Fruit fly (Drosophila melanogaster): Measurements from ENCODE around the gene mrt.

Gene mrt

dm6 chr3R:27263434-27264215, 18.8 kb downstream of the mrt start, which contains the start of gene woc (continued):
- TF ChIP-seq pan (optimal IDR thresholded peaks at IDR 0.05), result no peak
- TF ChIP-seq pan (GFP tag; optimal IDR thresholded peaks at IDR 0.05 in 1 of 2, IDR thresholded peaks at IDR 0.05 in 1 of 2), result no peak
- peak; percentile 83 for TF ChIP-seq Opbp (GFP tag; IDR thresholded peaks at IDR 0.05; ENCODE audit: partially characterized antibody)
- TF ChIP-seq Aef1 (GFP tag; IDR thresholded peaks at IDR 0.05), result peak; percentile 57; the same call in 2 of the 3 replicates
- TF ChIP-seq klu (GFP tag; IDR thresholded peaks at IDR 0.05), result no peak
- peak; percentile 95 for TF ChIP-seq Dref (GFP tag; IDR thresholded peaks at IDR 0.05)
- TF ChIP-seq toy (GFP tag; IDR thresholded peaks at IDR 0.05), result no peak
- TF ChIP-seq croc (GFP tag; conservative IDR thresholded peaks at IDR 0.05), result no peak
- TF ChIP-seq ftz-f1 (GFP tag; optimal IDR thresholded peaks at IDR 0.05), result no peak
- TF ChIP-seq sens-2 (GFP tag; IDR thresholded peaks at IDR 0.05), result no peak
- peak; percentile 59; the same call in 1 of the 3 replicates for TF ChIP-seq sr (GFP tag; IDR thresholded peaks at IDR 0.05)
- TF ChIP-seq CG18619 (GFP tag; optimal IDR thresholded peaks at IDR 0.05), result peak; percentile 61
- peak; percentile 65 for TF ChIP-seq CG13775 (GFP tag; optimal IDR thresholded peaks at IDR 0.05)
- peak; percentile 46 for TF ChIP-seq repo (GFP tag; optimal IDR thresholded peaks at IDR 0.05)
- peak; percentile 46 for TF ChIP-seq Bdp1 (GFP tag; optimal IDR thresholded peaks at IDR 0.05)
- no peak for TF ChIP-seq Mes4 (GFP tag; optimal IDR thresholded peaks at IDR 0.05)
- TF ChIP-seq Vsx1 (GFP tag; optimal IDR thresholded peaks at IDR 0.05), result no peak
- TF ChIP-seq CG17802 (tag; optimal IDR thresholded peaks at IDR 0.05), result no peak
- no peak for TF ChIP-seq wor (GFP tag; IDR thresholded peaks at IDR 0.05)
- peak; percentile 86 for TF ChIP-seq Sin3A (optimal IDR thresholded peaks at IDR 0.05)
- no peak for TF ChIP-seq corto (GFP tag; optimal IDR thresholded peaks at IDR 0.05)
- no peak for TF ChIP-seq wek (GFP tag; optimal IDR thresholded peaks at IDR 0.05)
- TF ChIP-seq Six4 (GFP tag; optimal IDR thresholded peaks at IDR 0.05), result no peak
- TF ChIP-seq so (GFP tag; IDR thresholded peaks at IDR 0.05), result peak; percentile 28; the same call in 1 of the 3 replicates
- TF ChIP-seq stc (GFP tag; IDR thresholded peaks at IDR 0.05), result peak; percentile 51; the same call in 1 of the 2 replicates
- no peak for TF ChIP-seq schlank (tag; optimal IDR thresholded peaks at IDR 0.05)
- TF ChIP-seq CG1832 (GFP tag; optimal IDR thresholded peaks at IDR 0.05), result no peak
- TF ChIP-seq CG1603 (tag; optimal IDR thresholded peaks at IDR 0.05), result peak; percentile 81
- peak; percentile 54; the same call in 1 of the 2 replicates for TF ChIP-seq seq (GFP tag; IDR thresholded peaks at IDR 0.05)
- 0 out of 2 replicates have a peak, but pooled peaks have one; percentile 15 for TF ChIP-seq CG14441 (GFP tag; IDR thresholded peaks at IDR 0.05)
- TF ChIP-seq nau (GFP tag; optimal IDR thresholded peaks at IDR 0.05), result no peak
- peak; percentile 34 for TF ChIP-seq Atf-2 (GFP tag; optimal IDR thresholded peaks at IDR 0.05)
- peak; percentile 73 for TF ChIP-seq Myb (GFP tag; optimal IDR thresholded peaks at IDR 0.05)
- TF ChIP-seq zen2 (GFP tag; IDR thresholded peaks at IDR 0.05; ENCODE audit: partially characterized antibody), result peak; percentile 95
- TF ChIP-seq CG11247 (GFP tag; IDR thresholded peaks at IDR 0.05), result 0 out of 2 replicates have a peak, but pooled peaks have one; percentile 9
- peak; percentile 37 for TF ChIP-seq CG6765 (GFP tag; optimal IDR thresholded peaks at IDR 0.05)
- peak in 1 of 2 experiments; percentile 52 for TF ChIP-seq eve (GFP tag; optimal IDR thresholded peaks at IDR 0.05)
- TF ChIP-seq CG15696 (tag; optimal IDR thresholded peaks at IDR 0.05), result no peak
- no peak for TF ChIP-seq CG4328 (GFP tag; optimal IDR thresholded peaks at IDR 0.05)
- no peak; the same call in 2 of the 3 replicates for TF ChIP-seq otp (GFP tag; IDR thresholded peaks at IDR 0.05)
- no peak for TF ChIP-seq psq (GFP tag; optimal IDR thresholded peaks at IDR 0.05)
- TF ChIP-seq fd64A (GFP tag; optimal IDR thresholded peaks at IDR 0.05), result no peak
- TF ChIP-seq CG12659 (GFP tag; optimal IDR thresholded peaks at IDR 0.05), result peak; percentile 78
- 0 out of 2 replicates have a peak, but pooled peaks have one; percentile 6 for TF ChIP-seq CG8765 (GFP tag; IDR thresholded peaks at IDR 0.05)
- no peak for TF ChIP-seq CG7372 (GFP tag; IDR thresholded peaks at IDR 0.05)
- TF ChIP-seq PHDP (tag; optimal IDR thresholded peaks at IDR 0.05), result no peak
- peak in 1 of 3 experiments; percentile 5 for TF ChIP-seq lola (GFP tag; optimal IDR thresholded peaks at IDR 0.05)
- TF ChIP-seq CG13624 (GFP tag; optimal IDR thresholded peaks at IDR 0.05), result peak; percentile 46
- TF ChIP-seq CG6272 (GFP tag; IDR thresholded peaks at IDR 0.05), result 0 out of 2 replicates have a peak, but pooled peaks have one; percentile 38
- TF ChIP-seq Sry-δ (GFP tag; optimal IDR thresholded peaks at IDR 0.05), result peak; percentile 54
